Fruit fly (Drosophila melanogaster): ENCODE data around the gene Hus1-like.

DNA sequence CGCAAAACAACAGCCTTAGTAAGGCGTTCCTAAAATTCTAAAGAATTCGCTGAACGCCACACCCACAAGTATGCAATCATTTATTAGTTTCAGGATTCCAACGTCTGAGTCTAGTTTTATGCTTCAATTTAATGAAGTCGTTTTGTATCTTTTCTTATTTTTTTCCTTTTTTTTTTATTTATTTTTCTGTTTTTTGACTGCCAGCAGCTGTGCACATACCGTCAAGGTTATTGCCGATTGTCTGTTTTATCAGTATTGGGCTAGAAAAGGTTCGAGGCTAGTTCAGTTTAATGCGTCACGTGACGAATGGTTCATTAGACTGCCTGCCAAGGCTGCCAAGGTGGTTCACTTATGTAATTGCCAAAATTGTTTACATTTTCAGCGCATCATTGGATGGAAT is 50.5 kb downstream of the Hus1-like start:
- no peak for TF ChIP-seq tj (GFP tag; optimal IDR thresholded peaks at IDR 0.05)
- TF ChIP-seq Crg-1 (GFP tag; optimal IDR thresholded peaks at IDR 0.05) = no peak
- no peak for TF ChIP-seq ovo (GFP tag; optimal IDR thresholded peaks at IDR 0.05)
- no peak for TF ChIP-seq toe (GFP tag; optimal IDR thresholded peaks at IDR 0.05)
- TF ChIP-seq Clk (GFP tag; optimal IDR thresholded peaks at IDR 0.05) = no peak
- no peak for TF ChIP-seq CG14711 (tag; optimal IDR thresholded peaks at IDR 0.05)
- no peak for TF ChIP-seq CG33017 (tag; optimal IDR thresholded peaks at IDR 0.05)
- no peak for TF ChIP-seq Mnt (GFP tag; optimal IDR thresholded peaks at IDR 0.05)
- TF ChIP-seq cic (GFP tag; optimal IDR thresholded peaks at IDR 0.05) = no peak
- TF ChIP-seq kay (GFP tag; ENCODE audit: borderline replicate concordance) = no peak

Measured in whole organism, adult.